Fruit fly (Drosophila melanogaster): ENCODE results near the gene REPTOR.

Gene REPTOR

DNA sequence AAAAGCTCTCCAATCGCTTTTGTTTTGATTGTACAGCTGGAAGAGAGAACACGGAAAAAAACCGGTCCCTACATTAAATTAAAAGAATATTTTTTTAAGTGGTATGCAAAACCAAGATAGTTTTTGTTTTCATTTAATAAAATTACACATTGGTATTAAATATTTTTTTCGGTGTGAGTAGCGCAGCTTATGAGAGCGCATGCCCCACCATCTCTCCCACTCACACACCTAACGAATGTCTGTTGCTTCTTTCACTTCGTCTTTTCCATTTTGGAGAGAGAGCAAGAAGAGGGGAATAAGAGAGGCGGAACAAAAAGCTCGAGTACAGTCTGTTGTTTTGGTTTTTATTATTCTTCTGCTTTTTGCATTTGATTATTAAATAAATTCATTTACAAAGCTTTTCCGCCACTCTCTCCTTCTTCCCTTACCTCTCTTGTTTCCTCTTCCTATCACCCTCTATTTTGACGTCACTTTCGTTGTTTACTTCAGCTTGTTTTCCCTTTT is 10.1 kb downstream of the REPTOR start:
- peak; percentile 97 for TF ChIP-seq noc (tag; optimal IDR thresholded peaks at IDR 0.05)

DNA sequence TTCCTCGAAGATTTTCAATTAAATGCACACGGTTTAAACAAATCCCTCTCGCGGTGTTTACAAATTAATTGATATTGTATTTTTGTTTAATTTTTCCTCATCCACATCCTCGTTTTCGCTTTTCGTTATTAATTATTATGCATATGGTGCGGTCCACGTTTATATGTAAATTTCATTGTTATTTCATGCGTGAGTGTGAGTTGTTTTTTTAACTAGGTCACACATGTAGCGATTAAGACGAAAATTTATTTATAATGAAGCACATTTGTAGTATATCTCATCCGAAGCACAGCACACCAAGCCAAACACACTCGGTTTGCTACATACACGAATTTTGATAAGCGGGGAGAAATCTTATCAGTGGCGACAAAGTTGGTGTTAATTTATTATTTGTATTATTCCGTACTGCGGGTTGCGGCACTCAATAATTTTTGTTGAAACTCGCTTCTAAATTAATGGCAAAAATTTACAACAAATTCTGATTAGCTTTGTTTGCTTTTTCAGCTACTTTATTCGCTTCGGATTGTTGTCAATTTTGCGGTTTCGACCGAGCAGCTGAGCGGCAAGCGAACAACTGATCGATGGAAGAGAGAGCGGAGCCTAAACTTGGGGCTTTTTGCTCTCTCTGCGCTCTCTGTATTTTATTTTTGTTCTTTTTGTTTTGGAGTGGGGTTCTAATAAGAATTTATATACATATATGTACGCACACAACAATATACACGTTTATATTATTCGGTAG is 11.1 kb downstream of the REPTOR start:
- peak; percentile 82 for TF ChIP-seq noc (tag; optimal IDR thresholded peaks at IDR 0.05)

DNA sequence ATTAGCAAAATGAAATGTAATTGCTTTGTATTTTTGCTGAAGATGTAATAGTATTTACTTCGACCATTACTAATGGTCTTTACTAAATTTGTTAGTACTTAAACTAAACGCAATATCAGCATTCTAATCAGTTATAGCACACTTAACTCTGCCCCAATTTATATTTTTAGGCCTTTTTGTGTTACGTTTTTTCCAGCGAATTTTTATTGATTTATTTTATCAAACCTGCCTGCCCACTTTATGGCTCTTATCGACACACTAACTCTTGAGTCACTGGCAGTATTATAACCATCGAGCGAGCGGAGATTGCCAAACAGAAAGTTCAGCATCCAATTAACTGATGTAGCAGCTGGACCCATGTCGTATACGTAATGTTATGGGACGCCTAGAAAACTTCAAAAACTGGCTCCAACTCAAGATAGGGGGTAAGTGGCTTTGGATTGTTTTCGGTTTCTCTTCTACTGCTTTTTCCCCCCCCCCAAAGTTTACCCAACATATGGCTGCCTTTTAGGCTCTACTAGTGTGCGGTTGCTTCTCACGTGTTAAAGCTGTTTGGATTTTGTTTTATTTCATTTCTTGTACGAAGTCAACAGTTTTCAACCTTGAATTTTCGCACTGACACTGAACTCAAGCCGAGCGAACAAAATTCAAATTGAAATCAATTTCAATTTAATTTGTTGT is 12.9 kb downstream of the REPTOR start:
- no peak for TF ChIP-seq noc (tag; optimal IDR thresholded peaks at IDR 0.05)

DNA sequence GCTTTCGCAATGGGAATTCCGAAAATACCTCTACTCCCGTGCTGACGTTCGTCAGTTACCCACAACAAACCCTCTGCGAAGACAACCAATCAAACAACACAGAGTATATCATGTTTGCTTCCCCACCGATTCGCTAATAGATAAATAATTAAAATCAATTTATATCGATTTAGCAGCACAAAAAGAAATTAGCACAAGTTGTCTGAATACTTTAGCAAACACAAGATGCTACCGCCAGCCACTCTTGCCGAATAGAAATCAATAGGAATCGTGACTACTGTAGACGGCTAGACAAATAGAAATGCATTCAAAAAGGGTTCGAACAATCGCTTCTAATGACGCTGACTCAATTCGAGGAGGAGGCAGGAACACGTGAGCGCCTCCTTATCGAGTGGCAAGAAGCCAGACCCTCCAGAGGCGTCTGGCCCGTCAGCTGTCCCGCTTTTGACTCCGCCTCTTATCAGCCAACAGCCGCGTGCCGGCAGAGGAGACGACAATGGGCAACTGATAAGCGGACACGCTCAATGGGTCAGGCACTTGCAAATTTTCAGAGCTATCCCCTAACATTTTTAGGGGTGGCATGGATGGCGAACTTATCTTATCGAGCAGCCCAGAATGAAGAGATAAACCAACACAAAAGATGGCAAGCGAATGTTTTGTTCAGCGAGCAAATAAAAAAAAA is 14.3 kb downstream of the REPTOR start:
- no peak for TF ChIP-seq noc (tag; optimal IDR thresholded peaks at IDR 0.05)

DNA sequence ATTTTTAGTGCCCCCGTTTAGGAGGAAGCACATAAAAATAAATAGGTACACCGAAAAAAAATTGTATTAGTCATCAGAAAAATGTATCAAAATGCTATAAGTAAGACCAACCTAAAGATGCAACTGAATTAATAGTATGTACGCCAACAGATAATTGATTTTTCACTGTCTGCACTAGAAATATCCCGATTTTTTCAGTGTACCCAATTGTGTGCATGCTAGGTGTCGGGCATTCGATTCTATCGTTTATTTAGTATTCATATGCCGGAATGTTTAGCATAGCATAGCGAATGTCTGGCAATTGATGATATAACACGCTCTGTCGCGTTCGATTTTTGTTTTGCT is 15.3 kb downstream of the REPTOR start:
- peak; percentile 82 for TF ChIP-seq noc (tag; optimal IDR thresholded peaks at IDR 0.05)

DNA sequence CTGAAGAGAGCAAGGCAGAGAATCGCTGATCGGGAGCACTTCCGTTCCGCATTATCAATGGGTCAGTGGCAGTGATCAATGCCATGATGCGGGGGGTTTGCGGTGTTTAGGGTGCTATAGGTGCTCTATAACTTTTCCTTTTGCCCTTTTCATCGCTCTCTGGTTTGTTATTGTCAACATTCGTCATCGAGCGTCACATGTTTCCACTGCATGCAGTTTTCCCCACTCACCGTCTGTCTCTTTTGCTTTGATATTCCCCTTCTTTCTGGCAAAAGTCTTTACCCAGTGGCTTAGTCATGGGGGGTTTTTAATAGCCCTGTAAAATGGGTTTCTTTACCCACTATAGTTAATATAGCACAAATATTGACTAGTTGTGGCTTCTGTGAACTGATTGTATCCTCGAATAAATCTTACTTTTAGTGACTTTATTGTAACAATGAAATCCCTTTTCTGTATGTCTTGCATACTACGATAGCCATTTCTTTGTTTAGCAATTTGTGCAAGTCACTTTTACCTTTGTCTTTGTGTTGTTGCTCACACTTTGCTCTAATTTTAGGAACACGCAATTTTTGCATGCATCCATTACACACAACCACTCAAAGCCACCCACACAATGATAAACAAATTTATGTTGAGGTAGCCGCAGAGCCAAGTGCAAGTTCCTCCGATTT is 15.8 kb downstream of the REPTOR start:
- TF ChIP-seq noc (tag; optimal IDR thresholded peaks at IDR 0.05), result no peak

DNA sequence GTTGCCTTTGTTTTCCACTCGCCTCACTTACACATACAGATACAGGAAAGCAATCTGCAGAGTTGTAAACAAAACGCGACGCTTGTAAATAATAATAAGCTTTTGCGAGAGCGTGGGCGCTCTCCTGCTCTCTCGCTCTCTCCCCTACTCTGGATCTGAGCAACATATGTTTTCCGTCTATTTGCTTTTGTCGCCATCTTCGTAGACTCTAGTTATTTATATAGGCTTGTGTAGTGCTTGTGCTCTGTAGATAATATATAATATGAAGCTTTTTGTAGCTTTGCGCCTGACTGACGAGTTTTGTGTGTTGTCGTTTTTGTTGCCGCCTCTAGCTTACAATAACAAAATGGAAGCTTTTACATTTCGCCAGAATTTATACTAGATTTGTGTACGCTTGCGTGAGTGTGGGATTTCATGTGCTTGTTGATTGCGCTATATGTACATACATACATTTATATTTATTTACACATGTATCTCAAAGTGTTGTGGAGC is 16.9 kb downstream of the REPTOR start:
- peak; percentile 83 for TF ChIP-seq noc (tag; optimal IDR thresholded peaks at IDR 0.05)

DNA sequence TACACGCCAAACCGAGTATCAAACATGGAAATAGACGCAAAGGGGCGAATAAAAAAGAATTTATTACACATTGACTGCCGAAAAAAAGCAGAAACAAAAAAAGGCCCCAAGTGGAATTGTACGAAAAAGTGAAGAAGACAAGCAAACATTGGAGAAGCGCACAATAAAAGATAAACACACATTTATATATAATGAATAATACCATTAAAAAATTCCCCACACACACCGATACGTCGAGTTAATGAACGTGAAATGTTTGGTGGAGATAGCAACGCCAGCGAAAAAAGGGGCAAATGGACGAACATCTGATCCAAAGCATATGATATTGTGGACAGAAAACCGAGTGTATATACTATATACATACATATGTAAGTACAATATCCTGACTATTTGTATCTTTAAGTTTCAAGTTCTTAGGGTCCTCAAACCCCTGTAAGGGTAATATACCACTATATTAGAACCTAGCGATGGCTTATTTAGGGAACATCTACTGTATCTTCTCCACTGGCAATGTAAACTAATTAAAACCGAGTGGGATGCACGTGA is 17.8 kb downstream of the REPTOR start:
- peak; percentile 28 for TF ChIP-seq noc (tag; optimal IDR thresholded peaks at IDR 0.05)

DNA sequence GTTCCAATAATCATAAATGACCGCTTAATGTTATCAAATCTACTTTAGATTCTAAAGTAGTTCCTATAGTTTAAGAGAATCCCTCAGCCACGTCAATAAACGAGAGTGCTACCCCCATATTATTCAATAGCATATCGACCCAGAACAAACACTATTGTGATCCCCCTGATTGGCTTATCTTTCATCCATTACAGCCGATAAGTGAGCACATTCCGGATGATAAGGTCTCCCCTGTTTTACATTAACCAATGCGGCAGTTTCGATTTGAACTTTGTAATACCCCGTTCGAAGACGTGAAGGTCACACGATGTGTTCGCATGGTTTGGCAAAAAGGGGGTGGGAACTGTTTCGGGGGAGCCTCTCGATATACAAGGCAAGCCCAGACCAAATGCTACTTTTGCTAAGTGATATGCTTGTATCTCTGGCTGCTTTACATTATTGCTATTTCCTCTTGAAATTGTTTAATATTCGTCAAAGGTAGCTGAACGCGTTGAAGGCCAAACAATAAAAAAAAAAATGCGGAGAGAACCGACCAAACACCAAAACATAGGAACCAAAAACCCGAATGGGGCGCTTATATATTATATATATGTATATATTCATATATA is 18.4 kb downstream of the REPTOR start:
- no peak for TF ChIP-seq noc (tag; optimal IDR thresholded peaks at IDR 0.05)

DNA sequence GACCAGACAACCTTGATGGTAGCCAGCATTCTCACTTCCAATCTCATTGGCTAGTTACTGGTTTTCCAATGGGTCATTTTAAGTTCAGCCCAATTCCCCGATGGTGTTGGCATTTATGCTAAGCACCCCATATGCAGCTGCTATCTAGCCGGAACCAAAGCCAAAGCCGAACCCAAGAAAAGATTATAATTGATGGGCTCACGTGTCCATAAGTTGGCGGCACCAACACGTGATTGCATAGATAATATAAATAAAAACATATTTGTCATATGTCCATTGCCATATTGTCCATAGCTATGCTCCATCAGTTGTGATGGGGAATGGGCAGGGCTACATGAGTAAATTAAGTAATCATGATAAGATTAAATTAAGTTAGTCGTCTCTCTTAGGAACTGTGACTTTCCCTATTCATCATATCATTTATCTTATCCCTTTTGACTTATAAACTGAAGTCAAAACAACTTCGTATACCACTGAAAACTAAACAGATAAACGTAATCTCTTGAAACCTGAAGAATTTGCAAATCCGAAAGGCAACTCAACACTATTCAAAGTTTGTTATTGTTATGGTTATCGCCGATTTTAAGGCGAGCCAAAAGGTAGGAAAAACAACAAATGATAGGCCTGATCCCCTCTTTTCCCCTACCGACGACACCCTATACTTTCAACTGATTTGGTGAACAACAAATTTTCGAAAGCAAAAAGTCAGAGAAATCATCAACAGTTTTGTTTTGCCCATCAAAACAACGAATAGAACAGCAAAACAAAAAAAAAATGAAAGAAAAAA is 19.4 kb downstream of the REPTOR start:
- TF ChIP-seq noc (tag; optimal IDR thresholded peaks at IDR 0.05), result peak; percentile 39

DNA sequence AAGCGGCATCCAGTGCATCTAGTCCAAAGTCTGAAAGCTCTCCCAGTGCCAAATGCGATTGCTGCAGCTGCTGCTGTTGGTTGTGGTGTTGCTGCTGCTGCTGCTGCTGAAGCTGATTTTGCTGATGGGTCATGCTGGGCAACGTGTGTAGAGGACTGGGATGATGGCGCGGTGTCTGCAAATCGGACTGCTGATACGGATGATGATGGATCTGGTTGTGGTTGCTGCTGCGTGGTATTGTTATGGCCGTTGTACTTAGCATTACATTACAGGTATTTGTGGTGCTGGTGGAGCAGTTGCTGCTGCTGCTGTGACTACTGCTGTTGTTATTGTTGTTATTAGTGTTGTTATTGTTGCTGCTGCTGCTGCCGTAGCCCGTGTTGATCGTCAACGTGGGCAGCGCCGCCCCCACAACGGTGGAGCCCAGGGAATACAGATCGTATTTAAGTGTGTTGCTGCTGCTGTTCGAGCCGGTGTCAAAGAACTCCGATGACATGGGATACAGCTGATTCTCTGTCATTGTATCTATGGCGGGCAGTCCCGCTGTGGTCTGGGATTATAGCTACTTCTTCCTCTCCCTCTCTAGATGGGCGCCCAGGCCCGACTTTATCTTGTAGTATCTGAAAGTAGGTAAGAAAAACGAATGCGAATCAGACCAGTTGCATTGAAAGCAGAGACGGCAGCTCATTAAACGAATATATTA is 20.2 kb downstream of the REPTOR start:
- TF ChIP-seq noc (tag; optimal IDR thresholded peaks at IDR 0.05), result no peak

DNA sequence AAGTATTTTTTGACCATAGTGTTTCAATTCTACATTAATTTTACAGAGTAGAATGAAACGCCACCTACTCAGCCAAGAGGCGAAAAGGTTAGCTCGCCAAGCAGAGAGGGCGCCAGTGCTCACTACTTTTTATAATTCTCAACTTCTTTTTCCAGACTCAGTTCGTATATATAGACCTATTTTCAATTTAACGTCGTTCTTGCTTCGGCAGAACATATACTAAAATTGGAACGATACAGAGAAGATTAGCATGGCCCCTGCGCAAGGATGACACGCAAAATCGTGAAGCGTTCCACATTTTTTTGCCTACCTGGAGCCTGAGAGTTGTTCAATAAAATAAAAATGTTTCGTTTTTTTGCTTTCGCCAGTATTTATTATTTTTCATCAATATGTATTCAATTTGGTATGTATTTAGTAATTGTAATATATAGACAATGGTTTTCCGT is 25.6 kb downstream of the REPTOR start:
- TF ChIP-seq noc (tag; optimal IDR thresholded peaks at IDR 0.05), result no peak

DNA sequence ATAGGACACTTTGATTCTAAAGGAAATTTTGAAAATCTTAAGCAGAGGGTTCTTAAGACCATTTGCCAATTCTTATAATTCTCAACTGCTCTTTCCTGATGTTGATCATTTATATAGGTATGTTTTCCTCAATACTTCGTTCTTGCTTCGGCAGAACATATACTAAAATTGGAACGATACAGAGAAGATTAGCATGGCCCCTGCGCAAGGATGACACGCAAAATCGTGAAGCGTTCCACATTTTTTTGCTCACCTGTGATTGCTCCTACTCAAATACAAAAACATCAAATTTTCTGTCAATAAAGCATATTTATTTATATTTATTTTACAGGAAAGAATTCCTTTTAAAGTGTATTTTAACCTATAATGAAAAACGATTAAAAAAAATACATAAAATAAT is 26.1 kb downstream of the REPTOR start:
- TF ChIP-seq noc (tag; optimal IDR thresholded peaks at IDR 0.05), result no peak

DNA sequence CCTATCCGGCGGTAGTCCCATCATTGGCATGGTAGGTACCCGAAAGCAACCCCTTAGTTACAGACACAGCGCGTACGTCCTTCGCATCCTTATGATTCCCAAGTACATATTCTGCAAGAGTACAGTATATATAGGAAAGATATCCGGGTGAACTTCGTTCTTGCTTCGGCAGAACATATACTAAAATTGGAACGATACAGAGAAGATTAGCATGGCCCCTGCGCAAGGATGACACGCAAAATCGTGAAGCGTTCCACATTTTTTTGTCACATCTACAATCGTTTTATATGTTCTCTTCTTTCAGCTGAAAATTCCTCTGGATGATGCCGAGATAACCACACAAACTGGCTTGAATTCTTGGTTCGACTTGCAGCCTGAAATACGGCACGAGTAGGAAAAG is 26.7 kb downstream of the REPTOR start:
- TF ChIP-seq noc (tag; optimal IDR thresholded peaks at IDR 0.05), result no peak

All from whole organism, larva.